Worm (Caenorhabditis elegans) whole organism, L1 larva: ENCODE results near the gene sma-2.

ENCODE experiments used
- C04F5.9 ChIP-seq: sonication (generic microtip); optimal IDR thresholded peaks from 2 replicates; lab custom pipeline; 2016; ENCODE audit warnings: missing genetic modification characterization, missing compliant biosample characterization
- C34B4.2 ChIP-seq: sonication (generic microtip); optimal IDR thresholded peaks from 2 replicates; lab custom pipeline; 2017; ENCODE audit warnings: mild to moderate bottlenecking, missing genetic modification characterization, missing compliant biosample characterization
- aha-1 ChIP-seq: fragments of 150-350 bp; optimal IDR thresholded peaks from 2 replicates; lab custom pipeline; 2014; ENCODE audit warnings: missing biosample characterization, missing genetic modification characterization
- alr-1 ChIP-seq: fragments of 200-800 bp; sonication (Bioruptor generic); optimal IDR thresholded peaks from 2 replicates; lab custom pipeline; 2018; ENCODE audit warnings: borderline replicate concordance, mild to moderate bottlenecking, missing genetic modification characterization, missing compliant biosample characterization
- ceh-8 ChIP-seq: fragments of 200-800 bp; sonication (Bioruptor generic); optimal IDR thresholded peaks from 2 replicates; lab custom pipeline; 2018; ENCODE audit warnings: mild to moderate bottlenecking, missing genetic modification characterization, moderate library complexity, missing compliant biosample characterization
- ceh-82 ChIP-seq, 3 experiments: fragments of 150-350 bp in 1 of 3; sonication (generic microtip) in 2 of 3; optimal IDR thresholded peaks; 2 replicates each; lab custom pipeline; 2014 to 2017; ENCODE audit warnings: missing biosample characterization in 3 of 3, missing genetic modification characterization in 3 of 3
- ces-1 ChIP-seq: fragments of 150-350 bp; optimal IDR thresholded peaks from 2 replicates; lab custom pipeline; 2014; ENCODE audit warnings: missing biosample characterization, missing genetic modification reagents, missing genetic modification characterization
- dsc-1 ChIP-seq: sonication (generic microtip); optimal IDR thresholded peaks from 2 replicates; lab custom pipeline; 2016; ENCODE audit warnings: mild to moderate bottlenecking, missing genetic modification characterization, missing compliant biosample characterization
- efl-1 ChIP-seq, 4 experiments: fragments of 150-350 bp; optimal IDR thresholded peaks in 3 of 4; peaks in 1 of 4; 1 replicate in 1 of 4; 2 replicates in 3 of 4; lab custom pipeline; 2014; ENCODE audit warnings: missing biosample characterization in 2 of 4, missing genetic modification characterization in 2 of 4, missing genetic modification reagents in 2 of 4
- egl-13 ChIP-seq: sonication (generic microtip); optimal IDR thresholded peaks from 2 replicates; lab custom pipeline; 2016; ENCODE audit warnings: missing genotype, missing genetic modification reagents, missing genetic modification characterization, missing compliant biosample characterization
- egl-27 ChIP-seq, 2 experiments: fragments of 150-350 bp in 1 of 2; sonication (generic microtip); optimal IDR thresholded peaks; 3 replicates each; lab custom pipeline; 2017 to 2018; ENCODE audit warnings: missing biosample characterization in 2 of 2, missing genetic modification characterization in 2 of 2, missing genetic modification reagents in 2 of 2
- fkh-10 ChIP-seq: sonication (generic microtip); optimal IDR thresholded peaks from 2 replicates; lab custom pipeline; 2017; ENCODE audit warnings: missing biosample characterization, missing genetic modification reagents, missing genetic modification characterization
- fkh-4 ChIP-seq: sonication (generic microtip); optimal IDR thresholded peaks from 2 replicates; lab custom pipeline; 2016; ENCODE audit warnings: missing compliant biosample characterization, missing genetic modification characterization, borderline replicate concordance
- grh-1 ChIP-seq: fragments of 200-800 bp; sonication (Bioruptor generic); IDR thresholded peaks from 2 replicates; pipeline ENCODE4 v1.3.6; 2022; ENCODE audit warnings: missing genetic modification reagents, missing genetic modification characterization, missing compliant biosample characterization
- hlh-17 ChIP-seq: fragments of 200-800 bp; sonication (Bioruptor generic); optimal IDR thresholded peaks from 2 replicates; lab custom pipeline; 2018; ENCODE audit warnings: missing genetic modification characterization, mild to moderate bottlenecking, missing compliant biosample characterization, moderate library complexity, borderline replicate concordance
- hlh-4 ChIP-seq: sonication (generic microtip); optimal IDR thresholded peaks from 2 replicates; lab custom pipeline; 2016; ENCODE audit warnings: mild to moderate bottlenecking, missing genetic modification characterization, missing compliant biosample characterization
- lin-13 ChIP-seq: fragments of 150-350 bp; optimal IDR thresholded peaks from 2 replicates; lab custom pipeline; 2014; ENCODE audit warnings: missing biosample characterization, missing genetic modification reagents, missing genetic modification characterization
- lin-15B ChIP-seq: fragments of 150-350 bp; sonication (generic microtip); optimal IDR thresholded peaks from 3 replicates; lab custom pipeline; 2014; ENCODE audit warnings: missing biosample characterization, missing genetic modification characterization
- lin-35 ChIP-seq, 2 experiments: fragments of 150-350 bp; optimal IDR thresholded peaks; 2 replicates each; lab custom pipeline; 2014; ENCODE audit warnings: missing biosample characterization in 2 of 2, missing genetic modification characterization in 2 of 2, missing genetic modification reagents in 2 of 2
- lsy-2 ChIP-seq, 2 experiments: fragments of 150-350 bp; optimal IDR thresholded peaks; 2 replicates each; lab custom pipeline; 2014; ENCODE audit warnings: missing biosample characterization in 2 of 2, missing genetic modification characterization in 2 of 2
- mef-2 ChIP-seq: fragments of 150-350 bp; optimal IDR thresholded peaks from 2 replicates; lab custom pipeline; 2014; ENCODE audit warnings: missing biosample characterization, missing genetic modification characterization
- mep-1 ChIP-seq: fragments of 150-350 bp; optimal IDR thresholded peaks from 2 replicates; lab custom pipeline; 2014; ENCODE audit warnings: missing biosample characterization, missing genetic modification characterization
- nhr-71 ChIP-seq: sonication (generic microtip); optimal IDR thresholded peaks from 2 replicates; lab custom pipeline; 2016; ENCODE audit warnings: mild to moderate bottlenecking, missing genetic modification characterization, moderate library complexity, missing compliant biosample characterization
- nhr-76 ChIP-seq: sonication (generic microtip); optimal IDR thresholded peaks from 2 replicates; lab custom pipeline; 2017; ENCODE audit warnings: missing biosample characterization, missing genetic modification characterization
- nhr-85 ChIP-seq: sonication (generic microtip); peaks from one replicate; lab custom pipeline; 2016; ENCODE audit warnings: missing genetic modification characterization, inconsistent platforms, missing compliant biosample characterization
- pqm-1 ChIP-seq: sonication (generic microtip); optimal IDR thresholded peaks from 3 replicates; lab custom pipeline; 2017; ENCODE audit warnings: missing biosample characterization, missing genetic modification characterization
- rnt-1 ChIP-seq: sonication (generic microtip); optimal IDR thresholded peaks from 2 replicates; lab custom pipeline; 2016; ENCODE audit warnings: mild to moderate bottlenecking, missing genetic modification characterization, moderate library complexity, missing compliant biosample characterization
- skn-1 ChIP-seq: fragments of 150-350 bp; optimal IDR thresholded peaks from 2 replicates; lab custom pipeline; 2014; ENCODE audit warnings: missing biosample characterization, missing genetic modification characterization
- sox-4 ChIP-seq: sonication (generic microtip); optimal IDR thresholded peaks from 2 replicates; lab custom pipeline; 2016; ENCODE audit warnings: missing genetic modification characterization, missing compliant biosample characterization
- sptf-1 ChIP-seq: fragments of 150-350 bp; optimal IDR thresholded peaks from 2 replicates; lab custom pipeline; 2014; ENCODE audit warnings: missing biosample characterization, missing genetic modification characterization
- tbx-2 ChIP-seq: sonication (generic microtip); optimal IDR thresholded peaks from 2 replicates; lab custom pipeline; 2016; ENCODE audit warnings: missing genetic modification characterization, missing compliant biosample characterization
- tlp-1 ChIP-seq: fragments of 150-350 bp; optimal IDR thresholded peaks from 2 replicates; lab custom pipeline; 2014; ENCODE audit warnings: missing biosample characterization, missing genetic modification characterization
- unc-130 ChIP-seq: fragments of 150-350 bp; optimal IDR thresholded peaks from 2 replicates; lab custom pipeline; 2017; ENCODE audit warnings: missing biosample characterization, missing genetic modification characterization, inconsistent platforms
- unc-98 ChIP-seq: fragments of 200-800 bp; sonication (Bioruptor generic); IDR thresholded peaks from 2 replicates; pipeline ENCODE4 v1.3.6; 2022; ENCODE audit warnings: missing genetic modification characterization, missing compliant biosample characterization
- xbp-1 ChIP-seq: sonication (generic microtip); optimal IDR thresholded peaks from 2 replicates; lab custom pipeline; 2016; ENCODE audit warnings: missing genetic modification characterization, missing compliant biosample characterization
- zag-1 ChIP-seq: fragments of 150-350 bp; optimal IDR thresholded peaks from 2 replicates; lab custom pipeline; 2014; ENCODE audit warnings: missing biosample characterization, missing genetic modification characterization
- ztf-11 ChIP-seq, 2 experiments: sonication (generic microtip); optimal IDR thresholded peaks; 2 replicates each; lab custom pipeline; 2016 to 2017; ENCODE audit warnings: missing genetic modification characterization in 2 of 2, missing biosample characterization in 1 of 2, missing compliant biosample characterization in 1 of 2

sma-2 gene

DNA sequence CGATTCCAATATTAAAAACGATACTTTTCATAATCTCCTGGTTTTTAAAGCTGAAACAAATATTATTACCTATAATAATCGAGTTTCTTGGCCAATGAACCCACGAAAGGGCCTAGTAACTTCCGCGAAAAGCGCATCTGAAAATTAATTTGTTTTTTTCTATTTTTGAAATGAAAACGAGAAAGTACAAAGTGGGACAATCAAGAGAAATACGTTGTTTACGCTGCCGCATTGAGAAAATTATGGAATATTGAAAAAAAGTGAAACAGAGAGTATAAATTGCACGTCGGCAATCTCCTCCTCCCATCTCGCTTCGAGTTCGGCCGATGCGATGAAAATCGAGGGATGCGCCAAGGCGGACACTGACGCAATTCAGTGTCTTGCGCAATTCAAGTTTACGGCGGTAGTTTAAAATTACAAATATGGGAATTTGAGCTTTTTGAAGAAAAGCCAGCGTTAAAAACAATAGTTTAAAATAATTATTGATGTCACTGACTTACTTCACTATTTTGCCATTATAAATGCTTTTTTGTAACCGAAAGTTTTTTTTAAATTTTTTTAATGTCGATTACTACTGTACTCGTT lies 8.1 kb upstream of the sma-2 start, which contains the start of gene pdhk-2 (continued):
- peak; percentile 81 for TF ChIP-seq sox-4
- peak; percentile 71 for TF ChIP-seq skn-1 (tag; lab: Kevin White, UChicago)
- peak; percentile 63 for TF ChIP-seq aha-1 (tag; lab: Kevin White, UChicago)
- TF ChIP-seq sptf-1 (tag; lab: Kevin White, UChicago), result no peak
- peak; percentile 47; the same call in 1 of the 2 replicates for TF ChIP-seq unc-98 (GFP tag; lab: Robert Waterston, UW)
- peak; percentile 95 for TF ChIP-seq lsy-2 (tag; optimal IDR thresholded peaks at IDR 0.05; lab: Kevin White, UChicago)
- TF ChIP-seq tbx-2, result peak; percentile 97
- TF ChIP-seq lin-13 (GFP tag; lab: Kevin White, UChicago), result peak; percentile 92
- peak; percentile 82 for TF ChIP-seq zag-1 (tag; lab: Kevin White, UChicago)
- peak; percentile 98 for TF ChIP-seq grh-1
- TF ChIP-seq ceh-8 (GFP tag; lab: Kevin White, UChicago), result peak; percentile 89
- peak; percentile 90 for TF ChIP-seq lin-15B
- TF ChIP-seq hlh-4, result no peak
- TF ChIP-seq ceh-82 (tag; optimal IDR thresholded peaks at IDR 0.05; lab: Kevin White, UChicago), result peak; percentile 93 to 97 (median 94)
- no peak for TF ChIP-seq nhr-76 (tag; lab: Kevin White, UChicago)
- TF ChIP-seq unc-130 (tag; lab: Kevin White, UChicago), result peak; percentile 80
- TF ChIP-seq tlp-1, result no peak
- TF ChIP-seq nhr-71, result peak; percentile 98
- TF ChIP-seq ztf-11 (tag; optimal IDR thresholded peaks at IDR 0.05; lab: Kevin White, UChicago), result peak in 1 of 2 experiments; percentile 84
- TF ChIP-seq C04F5.9, result peak; percentile 94
- TF ChIP-seq fkh-10 (GFP tag; lab: Kevin White, UChicago), result peak; percentile 93
- no peak for TF ChIP-seq egl-27 (tag; optimal IDR thresholded peaks at IDR 0.05; lab: Kevin White, UChicago)
- no peak for TF ChIP-seq hlh-17 (GFP tag; lab: Kevin White, UChicago)
- peak; percentile 98 for TF ChIP-seq nhr-85 (tag; lab: Kevin White, UChicago)
- peak; percentile 98 for TF ChIP-seq mep-1 (tag; lab: Kevin White, UChicago)
- peak; percentile 97 for TF ChIP-seq rnt-1
- TF ChIP-seq ces-1 (GFP tag; lab: Kevin White, UChicago), result no peak
- no peak for TF ChIP-seq alr-1 (tag; lab: Kevin White, UChicago)
- peak; percentile 69 for TF ChIP-seq mef-2 (tag; lab: Kevin White, UChicago)
- peak; percentile 96 for TF ChIP-seq dsc-1
- TF ChIP-seq fkh-4 (tag; lab: Kevin White, UChicago), result peak; percentile 72
- peak; percentile 99 to 100 for TF ChIP-seq lin-35 (GFP tag; optimal IDR thresholded peaks at IDR 0.05; lab: Kevin White, UChicago)
- TF ChIP-seq, all 84 proteins: peak for 66

- TF ChIP-seq nhr-85 (tag; lab: Kevin White, UChicago) (no peak), pqm-1 (tag; lab: Kevin White, UChicago) (no peak), C34B4.2 (tag; lab: Kevin White, UChicago) (no peak), efl-1 (optimal IDR thresholded peaks at IDR 0.05; lab: Kevin White, UChicago) (no peak), efl-1 (GFP tag; optimal IDR thresholded peaks at IDR 0.05 in 1 of 2; lab: Kevin White, UChicago) (peak in 1 of 2 experiments; percentile 91)
- TF ChIP-seq, all 84 proteins: peak for 1
Observed at ce11 chrIII:8741955-8742354, 7.5 kb upstream of the sma-2 start.

ce11 chrIII:8742584-8742983 lies 6.9 kb upstream of the sma-2 start:
- TF ChIP-seq efl-1 (optimal IDR thresholded peaks at IDR 0.05; lab: Kevin White, UChicago) (no peak), efl-1 (GFP tag; optimal IDR thresholded peaks at IDR 0.05 in 1 of 2; lab: Kevin White, UChicago) (peak in 1 of 2 experiments; percentile 72), xbp-1 (tag; lab: Kevin White, UChicago) (no peak), ces-1 (GFP tag; lab: Kevin White, UChicago) (no peak), fkh-10 (GFP tag; lab: Kevin White, UChicago) (peak; percentile 70), egl-13 (no peak)
